Fruit fly (Drosophila melanogaster) whole organism, prepupa: ENCODE results near the gene CG44869.

Experiments
- CG31627 ChIP-seq: fragments of 200-800 bp; sonication (Bioruptor generic); optimal IDR thresholded peaks from 3 replicates; lab custom pipeline; 2016; ENCODE audit warnings: missing biosample characterization, missing genetic modification characterization
- CG3919 ChIP-seq: fragments of 200-800 bp; sonication (Bioruptor generic); optimal IDR thresholded peaks from 3 replicates; lab custom pipeline; 2016; ENCODE audit warnings: missing biosample characterization, missing genetic modification characterization
- CG6792 ChIP-seq: fragments of 200-800 bp; sonication (Bioruptor generic); optimal IDR thresholded peaks from 3 replicates; lab custom pipeline; 2016; ENCODE audit warnings: missing biosample characterization, missing genetic modification characterization
- CG6808 ChIP-seq: fragments of 200-800 bp; sonication (Bioruptor generic); optimal IDR thresholded peaks from 3 replicates; lab custom pipeline; 2017; ENCODE audit warnings: missing biosample characterization, missing genetic modification characterization, mild to moderate bottlenecking, moderate library complexity, missing genetic modification reagents
- CG8119 ChIP-seq: fragments of 200-800 bp; sonication (Bioruptor generic); IDR thresholded peaks from 3 replicates; pipeline ENCODE4 v1.3.6; 2022; ENCODE audit warnings: missing biosample characterization, missing genetic modification characterization
- Sox102F ChIP-seq: fragments of 200-800 bp; sonication (Bioruptor generic); optimal IDR thresholded peaks from 2 replicates; lab custom pipeline; 2016; ENCODE audit warnings: missing biosample characterization, mild to moderate bottlenecking, missing genetic modification characterization
- Sox15 ChIP-seq: fragments of 200-800 bp; sonication (Bioruptor generic); optimal IDR thresholded peaks from 3 replicates; lab custom pipeline; 2016; ENCODE audit warnings: missing biosample characterization, missing genetic modification characterization
- acj6 ChIP-seq: fragments of 200-800 bp; sonication (Bioruptor generic); optimal IDR thresholded peaks from 3 replicates; lab custom pipeline; 2016; ENCODE audit warnings: missing biosample characterization, missing genetic modification characterization
- vri ChIP-seq: fragments of 200-800 bp; sonication (Bioruptor generic); optimal IDR thresholded peaks from 3 replicates; lab custom pipeline; 2016; ENCODE audit warnings: missing biosample characterization, mild to moderate bottlenecking, missing genetic modification characterization

- no peak for TF ChIP-seq CG6808 (GFP tag; lab: Kevin White, UChicago)
- TF ChIP-seq CG6792, result no peak
- TF ChIP-seq CG31627 (GFP tag; lab: Kevin White, UChicago), result no peak
- no peak for TF ChIP-seq Sox15 (GFP tag; lab: Kevin White, UChicago)
- TF ChIP-seq CG8119 (GFP tag; lab: Robert Waterston, UW), result no peak
- TF ChIP-seq CG3919, result no peak
- no peak for TF ChIP-seq Sox102F (GFP tag; lab: Kevin White, UChicago)
- TF ChIP-seq vri, result no peak
- TF ChIP-seq acj6 (GFP tag; lab: Kevin White, UChicago), result no peak
These were observed 11.1 kb downstream of the CG44869 start for dm6 chr2L:15407021-15407420.
